Fruit fly (Drosophila melanogaster): Measurements from ENCODE around the gene upd1.
A peak's percentile ranks its signal among the peaks of the same experiment; 100 is the strongest.

Gene upd1

DNA sequence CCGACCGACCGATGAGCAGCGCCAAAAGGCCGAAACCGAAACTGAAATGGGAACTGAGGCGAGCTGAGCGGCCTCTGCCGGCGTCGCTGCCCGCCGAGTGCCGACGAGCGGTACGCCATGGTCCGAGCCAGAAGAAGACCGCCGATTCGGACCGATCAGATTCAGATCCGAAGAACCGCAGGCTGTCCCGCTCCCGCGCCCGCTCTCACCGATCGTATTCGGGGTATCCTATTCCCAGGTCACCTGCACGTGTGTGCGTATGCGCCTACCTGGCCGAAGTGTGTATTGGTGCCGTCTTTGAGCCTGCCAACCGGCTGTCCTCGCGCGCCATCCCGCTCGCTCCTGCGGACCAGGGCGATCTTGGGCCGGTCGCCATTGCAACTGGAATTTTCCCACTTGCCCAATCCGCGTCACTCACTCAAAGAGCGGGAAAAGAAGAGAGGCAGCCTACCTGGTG, at the start of gene upd1:
Gene upd1, minus strand, starts transcription at position 51 of the 457 bp plus-strand sequence.
- no peak for TF ChIP-seq CG8478 (optimal IDR thresholded peaks at IDR 0.05)
- no peak for TF ChIP-seq CTCF (optimal IDR thresholded peaks at IDR 0.05)

DNA sequence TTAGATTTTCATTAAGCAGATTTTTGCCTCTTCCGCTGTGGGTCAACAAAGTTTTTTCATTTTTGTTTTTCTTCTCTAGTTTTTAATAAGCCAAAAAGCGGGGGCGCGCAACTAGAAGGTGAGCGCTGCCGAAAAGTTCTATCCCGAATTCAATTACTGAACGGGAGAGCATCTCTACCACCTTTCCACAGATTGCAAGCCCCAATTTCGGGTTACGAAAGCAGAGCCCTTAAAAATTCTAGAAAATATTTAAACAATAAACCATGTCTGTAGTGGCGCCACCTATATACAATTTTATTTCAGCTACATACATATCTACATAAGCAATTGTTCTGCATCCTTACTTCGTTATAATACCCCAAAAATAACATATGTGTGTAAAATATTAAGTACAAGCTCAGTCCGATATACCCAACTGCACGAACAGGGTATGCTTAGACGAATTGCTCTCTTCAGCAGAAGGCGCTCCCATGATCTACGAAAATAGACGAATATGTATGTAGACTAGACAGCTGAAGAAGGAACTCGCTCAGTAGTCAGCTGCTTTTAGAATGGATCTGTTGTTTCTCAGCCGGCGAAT, 49.4 kb upstream of the upd1 start, which contains the start of gene CG6106:
Gene CG6106, plus strand, starts transcription at position 530 of the 580 bp plus-strand sequence.
- TF ChIP-seq CTCF (optimal IDR thresholded peaks at IDR 0.05), result peak in 1 of 2 experiments; percentile 6
- no peak for TF ChIP-seq CG8478 (optimal IDR thresholded peaks at IDR 0.05)

DNA sequence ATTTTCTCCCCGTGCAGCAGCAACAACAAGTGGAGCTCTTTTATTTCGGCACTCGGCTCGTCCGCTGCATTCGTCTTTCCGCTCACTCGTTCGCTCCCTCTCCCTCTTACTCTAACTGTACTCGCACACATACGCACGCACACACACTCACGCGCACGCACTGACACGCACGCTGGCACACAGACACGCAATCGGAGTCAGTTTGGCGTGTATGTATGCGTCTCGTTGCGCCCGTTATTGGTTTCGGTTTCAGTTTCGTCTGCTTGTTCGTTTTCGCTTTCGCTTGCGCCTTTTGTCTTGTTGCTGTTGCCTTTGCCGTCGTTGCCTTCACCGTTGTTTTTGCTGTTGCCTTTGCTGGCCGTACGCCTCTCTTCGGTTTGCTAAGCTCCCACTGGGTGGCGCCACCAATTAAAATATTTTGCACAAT, 48.7 kb upstream of the upd1 start:
- TF ChIP-seq CG8478 (optimal IDR thresholded peaks at IDR 0.05) (no peak), CTCF (optimal IDR thresholded peaks at IDR 0.05) (peak in 1 of 2 experiments; percentile 39)

DNA sequence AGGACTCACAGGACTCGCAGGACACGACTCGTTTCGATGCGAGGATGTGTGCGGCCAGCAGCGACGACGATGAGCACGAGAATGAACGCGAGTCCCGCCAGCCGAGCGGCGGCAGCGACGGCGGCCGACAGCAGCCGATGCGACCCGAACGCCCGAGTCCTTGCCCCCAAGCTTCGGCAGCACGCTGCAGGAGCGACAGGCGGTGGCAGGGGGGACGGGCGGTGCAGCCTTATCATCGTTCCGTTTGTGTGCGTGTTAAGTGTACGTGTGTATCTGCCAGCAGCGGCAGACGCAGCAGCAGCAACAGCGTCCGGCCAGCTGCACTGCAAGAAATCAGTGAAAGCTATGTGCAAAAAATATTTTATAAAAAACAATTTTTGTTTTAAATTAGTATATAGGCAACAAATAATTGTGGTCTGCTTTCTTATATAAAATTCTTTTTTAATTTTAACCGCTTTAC, 47.1 kb upstream of the upd1 start, which contains the start of gene kairos:
Gene kairos, minus strand, starts transcription at position 51 of the 460 bp plus-strand sequence.
- no peak for TF ChIP-seq CG8478 (optimal IDR thresholded peaks at IDR 0.05)
- no peak for TF ChIP-seq CTCF (optimal IDR thresholded peaks at IDR 0.05)

DNA sequence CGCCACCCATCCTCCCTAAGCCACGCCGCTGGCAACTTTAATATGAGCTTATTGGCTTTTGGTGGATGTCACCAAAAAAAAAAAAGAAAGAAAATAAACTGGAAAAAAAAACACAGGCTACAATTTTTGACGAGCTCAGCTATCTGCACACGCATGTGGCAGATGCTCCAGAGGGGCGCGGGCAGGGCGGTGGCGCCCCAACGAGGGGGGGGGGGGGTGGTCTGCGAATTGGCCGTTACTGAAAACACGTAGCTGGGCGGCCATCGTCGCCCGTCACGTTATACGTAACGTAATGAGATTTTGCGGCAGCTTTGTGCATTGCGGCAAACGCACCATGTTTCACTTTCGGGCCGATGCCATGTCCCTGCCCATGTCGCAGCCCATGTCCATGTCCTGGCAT, 41.5 kb upstream of the upd1 start:
- no peak for TF ChIP-seq CTCF (optimal IDR thresholded peaks at IDR 0.05)
- no peak for TF ChIP-seq CG8478 (optimal IDR thresholded peaks at IDR 0.05)

DNA sequence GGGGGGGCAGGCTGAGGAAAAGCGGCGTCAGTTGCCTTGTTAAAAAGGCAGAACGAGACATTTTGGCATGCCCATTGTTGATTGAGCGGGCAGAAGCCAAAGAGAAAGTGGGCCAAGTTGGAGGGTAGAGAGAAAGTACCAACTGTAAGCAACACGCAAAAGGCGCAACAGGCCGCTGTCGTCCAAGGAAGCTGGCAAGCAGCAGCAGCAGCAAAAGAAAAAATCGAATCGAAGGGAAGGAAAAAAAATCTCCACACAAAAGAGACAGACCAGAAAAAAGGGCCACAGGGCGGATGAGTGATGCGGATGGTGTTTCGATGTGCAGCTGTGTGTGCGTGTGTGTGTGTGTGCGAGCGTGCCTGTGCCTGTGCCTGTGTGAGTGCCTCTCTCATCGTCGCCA, 38.5 kb upstream of the upd1 start:
- TF ChIP-seq CTCF (optimal IDR thresholded peaks at IDR 0.05) (no peak), CG8478 (optimal IDR thresholded peaks at IDR 0.05) (no peak)

DNA sequence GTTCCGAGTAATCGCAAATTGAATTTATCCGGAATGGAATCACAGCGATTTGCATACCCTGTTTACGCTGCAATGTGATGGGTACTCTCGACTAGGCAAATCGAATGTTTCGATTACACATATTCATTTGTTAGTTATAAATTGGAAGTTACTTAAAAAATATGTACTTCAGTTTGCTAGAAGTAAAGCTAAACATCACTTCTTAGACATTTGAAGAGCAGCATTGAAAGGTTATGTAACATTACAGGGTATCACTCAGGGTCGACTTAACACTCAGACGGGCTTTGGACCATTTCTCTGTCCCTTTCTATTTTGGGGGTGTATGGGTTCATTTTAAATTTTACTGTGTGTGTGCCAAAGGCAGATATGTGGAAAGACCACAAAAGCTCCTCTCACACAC, 31.9 kb upstream of the upd1 start:
- TF ChIP-seq CTCF (optimal IDR thresholded peaks at IDR 0.05), result no peak
- no peak for TF ChIP-seq CG8478 (optimal IDR thresholded peaks at IDR 0.05)

DNA sequence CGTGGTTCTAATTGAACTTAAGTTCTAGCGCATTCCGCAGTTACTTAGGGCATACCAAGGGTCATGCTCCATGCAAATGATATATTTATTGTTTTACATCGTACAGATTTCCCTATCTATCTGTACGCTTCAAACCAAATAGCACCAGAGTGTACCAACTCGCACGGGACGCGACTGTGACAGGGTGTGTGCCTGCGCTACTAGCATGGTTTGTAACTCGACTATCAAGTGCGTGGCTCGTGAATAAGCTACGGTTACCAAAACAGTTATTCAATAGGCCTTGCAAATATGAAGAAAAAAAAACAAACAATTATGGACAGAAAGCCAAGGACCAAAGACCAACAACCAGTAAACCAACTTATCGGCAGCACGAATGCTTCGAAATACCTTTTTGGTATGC, 12.3 kb upstream of the upd1 start:
- TF ChIP-seq CG8478 (optimal IDR thresholded peaks at IDR 0.05) (no peak), CTCF (optimal IDR thresholded peaks at IDR 0.05) (peak; percentile 44 to 49)

DNA sequence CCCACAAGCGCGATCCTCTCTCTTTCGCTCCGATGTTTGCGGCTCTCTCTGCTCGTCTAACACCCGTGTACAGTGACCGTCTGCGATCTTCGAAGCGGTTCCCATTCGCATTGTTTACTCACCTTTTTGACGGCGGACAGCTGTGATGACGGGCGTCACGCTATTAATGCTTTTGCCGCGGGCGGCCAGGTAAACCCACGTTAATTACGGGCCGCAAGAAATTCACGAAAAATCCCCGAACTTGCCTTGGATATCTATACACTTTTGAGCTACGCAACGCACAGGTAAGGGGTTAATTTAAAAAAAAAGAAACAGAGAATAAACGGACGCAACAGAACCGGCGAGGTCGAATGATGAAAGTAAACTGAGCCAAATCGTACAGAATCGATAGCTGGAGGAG, 11.7 kb upstream of the upd1 start, which contains the start of gene CG6023:
Gene CG6023, minus strand, starts transcription at position 369 of the 400 bp plus-strand sequence.
- TF ChIP-seq CG8478 (optimal IDR thresholded peaks at IDR 0.05) (no peak), CTCF (optimal IDR thresholded peaks at IDR 0.05) (no peak)

DNA sequence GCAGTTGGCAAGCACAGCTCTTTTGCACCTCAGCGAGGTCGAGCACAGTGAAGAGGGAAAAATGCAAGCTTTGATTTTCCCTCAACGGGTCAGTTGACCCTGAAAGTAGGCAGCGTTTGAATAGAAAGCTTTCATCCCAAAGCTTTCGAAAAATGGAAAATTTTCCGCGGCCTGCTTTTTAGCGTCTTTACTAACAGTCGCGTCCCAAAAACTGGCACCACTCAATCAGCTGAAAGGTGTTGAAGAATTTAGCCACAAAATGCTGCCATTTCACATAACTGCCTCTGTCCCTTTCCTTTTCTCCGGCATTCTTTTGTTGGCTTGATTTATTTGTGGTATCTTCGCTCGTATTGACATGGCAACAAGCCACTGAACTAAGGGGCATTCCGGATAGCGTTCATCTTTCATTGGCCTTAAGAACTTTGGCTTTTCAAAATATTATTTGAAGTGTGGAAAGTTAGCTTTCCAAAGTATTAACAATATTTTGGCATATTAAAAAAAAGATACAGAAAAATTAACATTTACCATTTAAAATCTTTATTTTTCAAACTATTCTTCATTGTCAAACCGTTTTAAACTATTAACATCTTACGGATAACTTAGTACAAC, 10.9 kb upstream of the upd1 start:
- TF ChIP-seq CTCF (optimal IDR thresholded peaks at IDR 0.05), result no peak
- TF ChIP-seq CG8478 (optimal IDR thresholded peaks at IDR 0.05), result no peak

DNA sequence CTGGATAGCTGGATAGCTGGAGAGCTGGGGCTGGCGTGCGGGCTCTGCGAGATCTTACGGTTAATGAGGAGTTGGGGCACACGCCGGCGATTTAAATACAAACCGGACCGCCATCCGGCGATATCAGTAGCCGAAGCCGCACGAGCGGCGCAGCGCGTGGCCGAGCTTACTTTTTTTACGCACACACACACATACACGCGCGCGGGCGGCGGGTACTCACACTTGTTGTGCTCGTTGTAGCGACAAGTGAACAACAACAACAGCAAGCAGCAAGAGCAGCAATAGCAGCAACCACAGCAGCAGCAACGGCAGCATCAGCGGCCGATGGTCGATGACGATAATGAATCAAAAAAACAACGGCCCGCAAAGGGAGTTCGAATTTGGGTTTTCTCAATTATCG, 6.7 kb upstream of the upd1 start:
- TF ChIP-seq CG8478 (optimal IDR thresholded peaks at IDR 0.05) (no peak), CTCF (optimal IDR thresholded peaks at IDR 0.05) (no peak)

DNA sequence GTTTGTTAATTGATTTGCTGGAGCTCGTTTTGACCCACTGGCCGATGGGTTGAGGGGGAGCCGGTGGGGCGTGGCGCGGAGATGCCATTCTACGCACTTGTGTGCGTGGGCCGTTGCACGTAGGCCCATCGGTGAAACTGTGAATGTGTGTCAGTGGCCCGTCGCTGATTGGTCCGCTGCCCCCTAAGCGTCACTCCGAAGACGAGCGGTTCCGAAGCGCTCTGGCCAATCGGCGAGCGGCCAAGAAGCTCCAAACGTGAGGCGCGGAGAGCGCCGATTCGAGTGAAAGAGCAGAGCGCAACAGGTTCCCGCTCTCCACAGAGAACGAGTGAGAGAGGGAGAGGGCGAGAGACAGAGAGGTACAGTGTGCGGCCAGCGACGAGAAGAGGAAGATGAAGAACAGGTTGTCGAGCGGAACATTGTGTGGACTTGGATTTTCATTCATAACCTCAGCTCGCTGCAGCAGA, 3.4 kb upstream of the upd1 start:
- TF ChIP-seq CG8478 (optimal IDR thresholded peaks at IDR 0.05) (no peak), CTCF (optimal IDR thresholded peaks at IDR 0.05) (no peak)

DNA sequence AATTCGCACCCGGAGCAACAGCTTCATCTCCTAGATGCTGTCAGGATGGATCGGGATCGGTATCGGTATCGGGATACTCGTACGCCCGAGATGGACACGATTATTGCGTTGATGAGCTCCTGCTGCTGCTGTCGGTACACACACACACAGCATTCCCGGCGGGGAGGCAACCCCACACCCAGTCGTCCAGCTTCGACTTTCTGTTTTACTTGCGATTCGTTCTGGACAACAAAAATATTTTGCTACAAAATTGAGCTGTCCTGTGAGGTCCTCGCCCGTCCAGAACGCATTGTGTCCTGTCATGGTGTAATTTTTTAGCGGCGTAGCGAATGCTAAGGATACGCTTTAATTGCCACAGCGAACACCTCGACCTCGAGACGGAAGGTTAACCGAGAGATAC, 1.9 kb upstream of the upd1 start:
- no peak for TF ChIP-seq CG8478 (optimal IDR thresholded peaks at IDR 0.05)
- TF ChIP-seq CTCF (optimal IDR thresholded peaks at IDR 0.05), result no peak

DNA sequence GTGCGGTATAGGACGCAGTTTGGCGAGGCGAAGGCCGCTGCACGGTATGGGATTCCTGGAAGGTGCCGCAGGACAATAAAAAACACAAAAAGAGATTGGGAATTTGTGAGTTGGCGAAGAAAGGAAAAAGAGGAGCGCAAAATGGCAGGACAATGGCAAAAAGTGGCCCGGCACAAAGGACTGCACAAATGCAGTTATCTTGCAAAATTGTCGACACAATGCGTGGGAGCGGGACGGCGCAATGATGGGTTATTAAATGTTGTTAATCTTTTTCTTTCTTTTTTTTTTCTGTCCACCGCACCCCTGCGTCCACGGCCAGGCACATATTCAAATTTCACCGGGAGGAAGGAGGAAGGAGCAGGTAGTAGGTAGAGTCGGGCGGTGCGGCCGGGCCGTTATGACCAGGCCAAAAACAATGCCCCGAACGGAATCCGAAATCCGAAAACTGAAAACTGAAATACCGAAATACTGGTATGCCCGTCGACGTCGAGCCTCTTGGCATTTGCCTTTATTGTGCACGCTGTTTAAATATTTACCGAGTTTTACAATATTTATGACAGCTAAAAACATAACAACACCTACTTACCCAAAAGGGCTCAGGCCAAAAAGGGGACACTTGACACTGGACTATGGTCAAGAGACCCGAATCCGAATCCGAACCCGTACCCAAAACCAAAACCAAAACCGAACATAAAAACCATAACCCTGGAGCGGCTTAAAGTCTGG, 5.3 kb downstream of the upd1 start:
- TF ChIP-seq CTCF (optimal IDR thresholded peaks at IDR 0.05), result no peak
- no peak for TF ChIP-seq CG8478 (optimal IDR thresholded peaks at IDR 0.05)

DNA sequence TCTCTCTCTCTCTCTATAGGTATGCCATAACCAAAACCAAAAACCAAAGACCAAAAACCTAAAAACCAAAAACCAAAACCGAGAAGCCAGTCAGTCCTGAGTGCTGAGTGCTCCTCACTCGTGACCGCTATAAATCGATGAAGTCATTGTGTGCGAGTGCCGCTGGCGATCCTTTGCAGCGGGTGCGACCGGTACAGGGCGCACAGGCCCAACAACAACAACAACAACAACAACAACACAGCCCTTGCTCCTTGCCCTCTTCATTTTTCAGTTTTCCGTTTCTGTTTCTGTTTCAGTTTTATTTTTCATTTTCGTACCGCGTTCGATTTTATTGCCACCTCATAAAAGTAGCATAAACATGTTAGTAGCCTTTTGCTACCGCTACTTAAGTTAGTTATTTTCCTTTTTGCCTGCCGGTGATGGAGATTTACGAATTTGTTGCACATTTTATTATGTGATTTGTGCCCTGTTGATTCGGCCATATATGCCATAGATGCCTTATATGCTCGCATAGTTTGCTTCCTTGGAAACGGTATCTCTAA, 8.2 kb downstream of the upd1 start:
- TF ChIP-seq CTCF (optimal IDR thresholded peaks at IDR 0.05), result no peak
- no peak for TF ChIP-seq CG8478 (optimal IDR thresholded peaks at IDR 0.05)

Measured in S2 (cell line).